Fruit fly (Drosophila melanogaster): ENCODE data around the gene nerfin-1.

The nerfin-1 gene

dm6 chr3L:871713-872112, 37.2 kb upstream of the nerfin-1 start, which contains the start of gene Usp10 (continued):
- TF ChIP-seq CG7963 (GFP tag; IDR thresholded peaks at IDR 0.05; ENCODE audit: partially characterized antibody) (peak; percentile 73), Taf1 (GFP tag; IDR thresholded peaks at IDR 0.05) (no peak), tio (GFP tag; optimal IDR thresholded peaks at IDR 0.05) (no peak), cas (GFP tag; IDR thresholded peaks at IDR 0.05) (no peak), Atf3 (GFP tag; optimal IDR thresholded peaks at IDR 0.05) (no peak), tna (GFP tag; IDR thresholded peaks at IDR 0.05; ENCODE audit: partially characterized antibody) (peak; percentile 70), TFAM (GFP tag; optimal IDR thresholded peaks at IDR 0.05) (no peak), CG17829 (tag; optimal IDR thresholded peaks at IDR 0.05) (peak; percentile 41), Bteb2 (GFP tag; optimal IDR thresholded peaks at IDR 0.05) (no peak), pfk (GFP tag; optimal IDR thresholded peaks at IDR 0.05) (no peak), CG14710 (tag; optimal IDR thresholded peaks at IDR 0.05) (peak; percentile 55), crp (GFP tag; optimal IDR thresholded peaks at IDR 0.05) (no peak), Aef1 (GFP tag; IDR thresholded peaks at IDR 0.05) (no peak), CG43689 (GFP tag; IDR thresholded peaks at IDR 0.05) (no peak), Adf1 (GFP tag; IDR thresholded peaks at IDR 0.05) (no peak), Med (GFP tag) (peak; percentile 40), Fer1 (GFP tag; optimal IDR thresholded peaks at IDR 0.05) (no peak), ash1 (GFP tag; optimal IDR thresholded peaks at IDR 0.05) (no peak), Fer2 (tag; optimal IDR thresholded peaks at IDR 0.05) (no peak), CG1647 (GFP tag; optimal IDR thresholded peaks at IDR 0.05) (no peak), CG10147 (GFP tag; optimal IDR thresholded peaks at IDR 0.05) (no peak), CG32772 (GFP tag; IDR thresholded peaks at IDR 0.05) (no peak), CG4617 (GFP tag; optimal IDR thresholded peaks at IDR 0.05; ENCODE audit: borderline replicate concordance) (peak; percentile 88), Chrac-16 (GFP tag; optimal IDR thresholded peaks at IDR 0.05) (no peak), slp2 (GFP tag; optimal IDR thresholded peaks at IDR 0.05) (no peak), zfh2 (GFP tag; optimal IDR thresholded peaks at IDR 0.05) (no peak), Awh (GFP tag; IDR thresholded peaks at IDR 0.05) (no peak), repo (GFP tag; optimal IDR thresholded peaks at IDR 0.05) (no peak), BtbVII (GFP tag; optimal IDR thresholded peaks at IDR 0.05) (no peak), CG12104 (GFP tag; optimal IDR thresholded peaks at IDR 0.05) (no peak), ind (GFP tag; optimal IDR thresholded peaks at IDR 0.05) (no peak), CG9215 (GFP tag; IDR thresholded peaks at IDR 0.05) (no peak), Jarid2 (GFP tag; optimal IDR thresholded peaks at IDR 0.05) (no peak), CG4424 (GFP tag; optimal IDR thresholded peaks at IDR 0.05) (no peak), CG2120 (GFP tag; optimal IDR thresholded peaks at IDR 0.05) (peak; percentile 4), CG8290 (GFP tag; optimal IDR thresholded peaks at IDR 0.05) (no peak), CG8290 (tag; optimal IDR thresholded peaks at IDR 0.05) (peak in 1 of 2 experiments; percentile 47), CG34376 (GFP tag; optimal IDR thresholded peaks at IDR 0.05) (no peak), tin (GFP tag; optimal IDR thresholded peaks at IDR 0.05) (no peak), CG11247 (GFP tag; IDR thresholded peaks at IDR 0.05) (no peak), CG6254 (GFP tag; optimal IDR thresholded peaks at IDR 0.05) (no peak), gt (GFP tag; IDR thresholded peaks at IDR 0.05) (no peak), GATAe (GFP tag; conservative IDR thresholded peaks at IDR 0.05) (no peak), fd102C (GFP tag; optimal IDR thresholded peaks at IDR 0.05) (no peak), CG4328 (GFP tag; optimal IDR thresholded peaks at IDR 0.05) (no peak), HmgZ (tag; optimal IDR thresholded peaks at IDR 0.05) (peak; percentile 71), CG17359 (tag; optimal IDR thresholded peaks at IDR 0.05) (no peak), CG6791 (GFP tag; IDR thresholded peaks at IDR 0.05; ENCODE audit: partially characterized antibody) (peak; percentile 87), ara (GFP tag; IDR thresholded peaks at IDR 0.05) (no peak), Neu2 (GFP tag; optimal IDR thresholded peaks at IDR 0.05; ENCODE audit: borderline replicate concordance) (no peak), Myb (GFP tag; optimal IDR thresholded peaks at IDR 0.05) (peak; percentile 42), CG9932 (GFP tag; IDR thresholded peaks at IDR 0.05) (no peak), Sin3A (optimal IDR thresholded peaks at IDR 0.05) (peak; percentile 56)

Measured in whole organism, embryonic.